Worm (Caenorhabditis elegans): ENCODE measurements around the gene fard-1.

Gene fard-1

DNA sequence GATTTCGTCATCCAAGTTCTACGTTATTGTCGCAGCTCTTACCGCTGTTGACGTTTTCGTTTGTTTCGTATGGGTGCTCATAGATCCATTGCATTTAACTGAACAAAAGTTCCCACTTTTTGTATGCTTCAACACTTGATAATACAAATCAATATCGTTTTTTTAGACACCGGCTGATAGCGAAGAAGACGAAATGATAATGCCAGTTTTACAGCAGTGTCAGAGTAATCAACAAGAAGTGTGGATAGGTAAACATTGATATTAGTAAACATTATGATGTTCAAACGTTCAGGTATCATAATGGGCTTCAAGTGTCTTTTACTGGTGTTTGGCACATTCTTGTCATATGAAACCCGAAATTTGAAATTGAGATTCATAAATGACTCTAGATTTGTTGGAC is 33.1 kb downstream of the fard-1 start:
- TF ChIP-seq flt-1 (GFP tag; IDR thresholded peaks at IDR 0.05), result no peak
- TF ChIP-seq med-1 (GFP tag; optimal IDR thresholded peaks at IDR 0.05; ENCODE audit: insufficient read depth), result no peak
- no peak for TF ChIP-seq cog-1 (tag; optimal IDR thresholded peaks at IDR 0.05)
- TF ChIP-seq klf-2 (GFP tag; conservative IDR thresholded peaks at IDR 0.05), result no peak
- TF ChIP-seq ztf-23 (GFP tag; IDR thresholded peaks at IDR 0.05), result no peak
- no peak for TF ChIP-seq ref-1 (GFP tag; conservative IDR thresholded peaks at IDR 0.05)
- no peak for TF ChIP-seq ztf-29 (GFP tag; IDR thresholded peaks at IDR 0.05)
- TF ChIP-seq tab-1 (GFP tag; IDR thresholded peaks at IDR 0.05), result no peak
- TF ChIP-seq T22C8.4 (GFP tag; IDR thresholded peaks at IDR 0.05), result no peak

DNA sequence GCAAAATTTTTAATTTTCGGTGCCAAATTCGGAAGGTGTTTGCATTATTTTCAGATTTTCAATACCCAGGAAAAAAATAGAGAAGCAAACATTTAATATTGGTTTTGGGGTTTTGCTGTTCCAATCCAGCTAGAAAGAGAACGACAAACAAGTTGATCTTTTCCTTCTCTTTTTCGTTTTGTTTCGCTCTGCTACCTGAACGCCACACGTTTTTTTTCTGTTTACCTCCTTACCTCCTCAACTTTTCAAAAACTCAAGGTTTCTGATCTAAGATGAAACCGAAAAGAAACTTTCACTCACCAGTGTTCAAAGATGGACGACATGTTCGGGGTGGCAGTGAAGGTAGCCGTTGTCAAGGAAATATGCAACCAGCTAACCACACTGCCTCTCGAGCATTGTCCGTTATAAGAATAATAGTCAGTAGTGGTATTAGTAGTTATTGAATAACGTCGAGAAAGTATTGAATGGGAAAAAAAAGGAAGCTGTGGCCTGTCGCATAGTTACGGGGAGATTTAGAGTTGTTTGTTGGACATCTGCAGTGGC is 36.4 kb downstream of the fard-1 start:
- TF ChIP-seq ref-1 (GFP tag; conservative IDR thresholded peaks at IDR 0.05) (no peak), ztf-29 (GFP tag; IDR thresholded peaks at IDR 0.05) (no peak), T22C8.4 (GFP tag; IDR thresholded peaks at IDR 0.05) (no peak), ztf-23 (GFP tag; IDR thresholded peaks at IDR 0.05) (no peak), tab-1 (GFP tag; IDR thresholded peaks at IDR 0.05) (no peak), klf-2 (GFP tag; conservative IDR thresholded peaks at IDR 0.05) (no peak)

DNA sequence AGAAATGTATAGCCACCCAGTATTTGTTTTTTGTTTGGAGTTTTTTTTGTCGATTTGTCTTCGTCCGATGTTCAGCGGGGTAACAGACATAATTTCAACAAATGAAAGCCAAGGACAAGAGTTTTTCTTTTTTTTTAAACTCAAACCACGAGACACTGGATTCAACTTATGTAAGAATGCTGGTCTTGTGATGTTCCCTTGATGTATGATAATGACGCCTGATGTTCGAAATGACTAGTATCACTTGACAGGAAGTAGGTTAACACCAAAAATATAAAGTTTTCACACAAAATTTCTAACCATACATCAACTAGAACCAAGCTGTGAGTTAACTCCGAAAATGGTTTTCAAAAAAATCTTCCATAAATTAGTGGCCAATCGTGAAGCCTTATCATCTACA is 37.1 kb downstream of the fard-1 start:
- TF ChIP-seq ref-1 (GFP tag; conservative IDR thresholded peaks at IDR 0.05), result no peak
- TF ChIP-seq tab-1 (GFP tag; IDR thresholded peaks at IDR 0.05), result no peak

DNA sequence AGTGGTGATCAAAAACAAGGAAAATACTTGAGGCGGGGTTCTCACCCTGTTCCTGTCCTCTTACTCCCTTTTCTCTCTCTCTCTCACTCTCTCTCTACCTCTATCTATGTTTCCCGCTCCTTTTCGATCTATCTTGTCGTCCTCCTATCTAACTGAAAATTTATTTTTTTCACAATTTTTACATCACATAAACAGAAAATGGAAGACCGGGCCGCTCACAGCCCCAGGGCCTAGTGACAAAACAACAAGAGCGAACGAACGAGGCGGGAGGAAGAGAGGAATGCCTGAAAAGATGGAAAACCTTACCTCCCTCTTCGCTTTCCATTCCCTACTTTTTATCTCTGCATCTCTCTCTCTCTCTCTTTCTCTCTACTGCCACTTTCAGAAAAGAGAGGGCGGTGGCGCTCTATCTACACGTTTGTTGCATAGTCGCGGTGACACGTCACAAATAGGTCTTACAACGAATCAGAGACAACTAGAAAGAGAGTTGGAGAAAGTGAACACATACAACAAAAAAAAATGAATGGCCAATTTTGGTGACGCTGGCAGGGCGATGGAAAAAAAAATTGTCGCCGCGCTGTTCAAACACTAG is 37.7 kb downstream of the fard-1 start:
- TF ChIP-seq tab-1 (GFP tag; IDR thresholded peaks at IDR 0.05), result no peak
- no peak for TF ChIP-seq flt-1 (GFP tag; IDR thresholded peaks at IDR 0.05)
- TF ChIP-seq T22C8.4 (GFP tag; IDR thresholded peaks at IDR 0.05), result no peak
- TF ChIP-seq klf-2 (GFP tag; conservative IDR thresholded peaks at IDR 0.05), result no peak
- TF ChIP-seq cog-1 (tag; optimal IDR thresholded peaks at IDR 0.05), result no peak
- no peak for TF ChIP-seq ref-1 (GFP tag; conservative IDR thresholded peaks at IDR 0.05)
- no peak for TF ChIP-seq ztf-23 (GFP tag; IDR thresholded peaks at IDR 0.05)
- no peak for TF ChIP-seq ztf-29 (GFP tag; IDR thresholded peaks at IDR 0.05)
- TF ChIP-seq med-1 (GFP tag; optimal IDR thresholded peaks at IDR 0.05; ENCODE audit: insufficient read depth), result no peak

DNA sequence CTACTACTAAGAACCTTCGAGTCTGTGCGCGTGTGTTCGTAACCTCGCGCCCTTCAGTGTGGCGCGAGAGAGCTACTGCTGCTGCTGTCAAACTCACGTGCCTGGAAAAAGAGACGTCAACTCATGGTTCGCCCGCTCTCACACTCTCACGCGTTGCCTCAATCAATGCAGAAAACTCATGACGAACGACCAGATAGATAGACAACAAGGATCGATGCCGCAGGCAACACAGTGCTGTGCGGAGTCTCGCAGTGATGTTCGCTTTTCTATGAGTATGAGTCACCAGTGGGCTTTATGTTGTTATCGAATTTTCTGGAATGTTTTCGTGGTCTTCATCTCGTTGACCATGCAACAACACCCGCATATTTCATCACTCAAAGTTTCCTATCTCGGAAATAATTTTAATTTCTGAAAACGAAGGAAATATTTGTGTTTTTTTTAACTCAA is 38.4 kb downstream of the fard-1 start:
- TF ChIP-seq ztf-23 (GFP tag; IDR thresholded peaks at IDR 0.05) (no peak), ztf-29 (GFP tag; IDR thresholded peaks at IDR 0.05) (no peak), klf-2 (GFP tag; conservative IDR thresholded peaks at IDR 0.05) (no peak), med-1 (GFP tag; optimal IDR thresholded peaks at IDR 0.05; ENCODE audit: insufficient read depth) (no peak), cog-1 (tag; optimal IDR thresholded peaks at IDR 0.05) (no peak), T22C8.4 (GFP tag; IDR thresholded peaks at IDR 0.05) (no peak), tab-1 (GFP tag; IDR thresholded peaks at IDR 0.05) (no peak), flt-1 (GFP tag; IDR thresholded peaks at IDR 0.05) (no peak), ref-1 (GFP tag; conservative IDR thresholded peaks at IDR 0.05) (no peak)

DNA sequence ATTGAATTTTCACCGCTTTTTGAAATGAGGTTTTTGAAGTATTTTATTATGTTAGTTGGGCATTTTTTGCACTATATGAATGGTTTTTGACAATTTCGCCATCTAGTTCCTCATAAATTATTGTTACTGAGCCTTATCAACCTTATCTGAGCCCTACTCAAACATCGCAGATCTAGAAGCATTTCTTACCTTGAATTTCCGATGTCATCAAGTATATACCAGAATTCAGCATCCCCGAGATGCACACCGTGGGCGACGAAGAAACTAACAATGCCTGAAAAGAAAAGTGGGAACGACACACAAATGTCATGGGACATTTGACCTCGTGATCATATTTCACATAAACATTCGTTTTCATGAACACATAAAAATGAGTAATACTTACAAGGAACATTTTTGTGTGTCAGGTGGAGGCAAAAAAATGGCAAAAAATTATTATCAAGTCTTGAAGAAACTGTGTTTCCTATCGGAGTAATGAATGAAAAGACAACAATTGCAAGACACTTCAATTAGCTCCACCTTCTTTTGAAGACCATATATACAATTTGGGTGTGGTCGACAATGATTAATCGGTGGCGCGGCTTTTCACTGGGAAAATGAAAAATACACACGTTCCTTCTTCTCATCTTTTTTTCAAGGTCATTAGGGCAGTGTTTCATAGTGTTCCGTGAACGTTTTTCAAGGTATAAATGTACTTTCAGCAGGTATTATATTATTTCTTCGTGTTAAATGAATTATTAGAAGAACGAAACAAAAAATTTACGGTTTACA is 39.3 kb downstream of the fard-1 start:
- TF ChIP-seq flt-1 (GFP tag; IDR thresholded peaks at IDR 0.05) (no peak), ztf-23 (GFP tag; IDR thresholded peaks at IDR 0.05) (no peak), ref-1 (GFP tag; conservative IDR thresholded peaks at IDR 0.05) (no peak), ztf-29 (GFP tag; IDR thresholded peaks at IDR 0.05) (no peak), T22C8.4 (GFP tag; IDR thresholded peaks at IDR 0.05) (no peak)

DNA sequence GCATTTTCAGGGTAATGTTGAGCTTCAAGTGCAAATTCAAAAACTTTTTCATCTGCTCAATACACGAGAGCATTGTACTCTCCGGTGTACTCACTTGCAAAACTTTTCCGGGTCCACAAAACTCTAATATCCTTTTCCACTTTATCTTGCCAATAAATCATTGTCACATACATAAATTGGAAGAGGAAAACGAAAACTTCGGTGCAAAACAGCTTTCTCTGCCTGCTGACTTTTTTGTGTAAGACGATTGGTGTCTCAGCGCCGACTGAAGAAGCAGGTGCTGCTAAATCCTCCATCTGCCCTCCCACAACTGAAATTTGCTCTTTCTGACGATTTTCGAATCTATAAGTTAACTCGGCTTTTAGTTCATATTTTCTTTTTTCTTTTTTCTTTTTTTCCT is 42.3 kb downstream of the fard-1 start:
- TF ChIP-seq ztf-23 (GFP tag; IDR thresholded peaks at IDR 0.05) (no peak), tab-1 (GFP tag; IDR thresholded peaks at IDR 0.05) (no peak), cog-1 (tag; optimal IDR thresholded peaks at IDR 0.05) (no peak), T22C8.4 (GFP tag; IDR thresholded peaks at IDR 0.05) (no peak), ref-1 (GFP tag; conservative IDR thresholded peaks at IDR 0.05) (no peak), flt-1 (GFP tag; IDR thresholded peaks at IDR 0.05) (no peak)

DNA sequence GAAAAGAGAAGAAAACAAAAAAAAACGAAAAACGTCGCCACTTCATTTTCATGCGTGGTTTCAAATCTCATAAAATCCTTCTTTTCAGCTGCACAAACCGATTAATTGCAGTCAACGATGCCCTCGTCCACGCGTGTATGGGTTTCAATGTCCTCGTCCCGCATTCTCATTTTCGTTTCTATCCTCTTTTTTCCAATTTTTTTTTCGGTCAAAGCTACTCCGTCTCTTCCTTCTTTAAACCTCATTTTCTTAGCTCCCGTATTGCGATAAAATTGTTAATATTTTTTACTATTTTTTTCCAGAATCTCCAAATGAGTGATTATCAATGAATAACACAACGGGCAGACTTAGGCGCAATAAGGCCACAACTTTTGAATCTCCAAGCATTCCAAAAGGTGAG is 43.0 kb downstream of the fard-1 start, which contains the start of gene aakg-3:
aakg-3 (plus strand) TSS at position 301 of the 400 bp plus-strand sequence.
- TF ChIP-seq klf-2 (GFP tag; conservative IDR thresholded peaks at IDR 0.05) (no peak), tab-1 (GFP tag; IDR thresholded peaks at IDR 0.05) (no peak), med-1 (GFP tag; optimal IDR thresholded peaks at IDR 0.05; ENCODE audit: insufficient read depth) (no peak), ztf-23 (GFP tag; IDR thresholded peaks at IDR 0.05) (no peak), ref-1 (GFP tag; conservative IDR thresholded peaks at IDR 0.05) (no peak), ztf-29 (GFP tag; IDR thresholded peaks at IDR 0.05) (no peak), cog-1 (tag; optimal IDR thresholded peaks at IDR 0.05) (no peak), flt-1 (GFP tag; IDR thresholded peaks at IDR 0.05) (no peak), T22C8.4 (GFP tag; IDR thresholded peaks at IDR 0.05) (no peak)

DNA sequence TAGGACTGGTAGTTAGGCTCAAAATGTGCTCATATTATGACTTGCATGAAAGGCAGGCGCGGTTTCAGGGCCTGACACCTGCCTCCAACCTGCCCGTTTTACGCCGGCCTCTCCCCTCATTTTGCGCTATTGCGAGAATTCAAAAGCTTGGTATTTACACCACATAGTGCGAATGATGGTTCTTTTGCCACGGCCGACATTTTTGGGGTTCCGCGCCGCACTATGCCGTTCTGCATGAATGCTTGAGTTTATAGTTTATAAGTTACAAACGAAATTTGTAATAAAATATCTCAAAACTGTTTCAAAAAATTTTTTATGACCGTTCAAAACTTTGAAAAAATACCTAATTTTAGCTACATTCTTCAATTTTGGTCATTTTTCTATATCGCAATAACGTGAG is 44.9 kb downstream of the fard-1 start:
- no peak for TF ChIP-seq ref-1 (GFP tag; conservative IDR thresholded peaks at IDR 0.05)
- no peak for TF ChIP-seq cog-1 (tag; optimal IDR thresholded peaks at IDR 0.05)
- TF ChIP-seq klf-2 (GFP tag; conservative IDR thresholded peaks at IDR 0.05), result no peak
- no peak for TF ChIP-seq ztf-29 (GFP tag; IDR thresholded peaks at IDR 0.05)
- TF ChIP-seq med-1 (GFP tag; optimal IDR thresholded peaks at IDR 0.05; ENCODE audit: insufficient read depth), result no peak
- TF ChIP-seq flt-1 (GFP tag; IDR thresholded peaks at IDR 0.05), result no peak
- no peak for TF ChIP-seq T22C8.4 (GFP tag; IDR thresholded peaks at IDR 0.05)
- TF ChIP-seq tab-1 (GFP tag; IDR thresholded peaks at IDR 0.05), result no peak
- no peak for TF ChIP-seq ztf-23 (GFP tag; IDR thresholded peaks at IDR 0.05)

DNA sequence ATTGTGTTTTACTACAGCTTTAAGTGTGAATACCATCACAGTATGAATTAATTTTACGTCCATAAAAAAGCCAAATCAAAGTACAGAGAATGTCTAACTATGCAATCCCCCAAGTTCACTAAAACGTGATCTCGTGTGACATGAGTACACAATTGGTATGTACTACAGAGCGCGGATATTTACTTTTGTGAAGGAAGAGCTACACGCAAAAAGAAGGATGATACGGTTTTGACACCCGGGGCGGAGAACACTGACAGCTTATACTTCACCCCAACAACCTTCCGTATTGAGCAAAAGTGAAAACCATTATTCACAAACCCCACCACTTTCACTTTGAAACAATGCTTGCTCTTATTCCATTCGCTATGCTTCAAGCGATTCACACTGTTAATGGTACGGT is 48.6 kb downstream of the fard-1 start, which contains the start of gene nspg-5:
nspg-5 (plus strand) TSS at position 301 of the 400 bp plus-strand sequence.
- TF ChIP-seq tab-1 (GFP tag; IDR thresholded peaks at IDR 0.05) (no peak), med-1 (GFP tag; optimal IDR thresholded peaks at IDR 0.05; ENCODE audit: insufficient read depth) (no peak), T22C8.4 (GFP tag; IDR thresholded peaks at IDR 0.05) (no peak), flt-1 (GFP tag; IDR thresholded peaks at IDR 0.05) (no peak), klf-2 (GFP tag; conservative IDR thresholded peaks at IDR 0.05) (no peak), cog-1 (tag; optimal IDR thresholded peaks at IDR 0.05) (no peak), ztf-23 (GFP tag; IDR thresholded peaks at IDR 0.05) (no peak), ztf-29 (GFP tag; IDR thresholded peaks at IDR 0.05) (no peak), ref-1 (GFP tag; conservative IDR thresholded peaks at IDR 0.05) (no peak)

All from whole organism, midembryonic.